Fruit fly (Drosophila melanogaster): Measurements from ENCODE around the gene Ibf2.

Ibf2 gene

DNA sequence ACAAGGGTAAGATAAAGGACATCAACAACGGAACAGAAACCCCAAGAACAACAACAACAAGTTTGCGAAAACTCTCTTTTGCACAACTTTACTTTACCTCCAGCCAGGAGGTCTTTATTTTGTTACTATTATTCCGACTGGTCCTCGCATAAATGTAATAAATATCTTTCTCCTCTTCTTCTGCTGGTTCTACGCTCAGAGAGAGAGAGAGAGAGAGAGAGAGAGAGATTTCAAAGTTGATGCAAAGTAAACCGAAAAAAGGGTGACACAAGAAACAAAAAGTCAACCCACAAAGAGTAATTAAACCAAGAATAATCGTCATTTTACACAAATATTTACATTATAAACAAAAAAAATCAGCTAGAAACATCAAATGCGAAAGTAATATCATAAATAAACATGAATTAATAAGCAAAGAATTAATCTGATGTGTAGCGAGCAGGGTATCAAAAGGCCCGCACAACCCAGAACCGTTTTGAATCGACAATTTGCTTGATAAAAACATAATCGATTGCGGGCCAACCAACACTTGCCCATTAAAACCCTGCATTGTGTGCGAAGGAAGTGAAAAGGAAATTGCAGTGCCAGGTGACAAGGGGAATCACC, 28.2 kb downstream of the Ibf2 start (continued):
- TF ChIP-seq Sox102F (GFP tag; optimal IDR thresholded peaks at IDR 0.05): peak; percentile 60
- TF ChIP-seq CG31627 (GFP tag; optimal IDR thresholded peaks at IDR 0.05): peak; percentile 62
- peak; percentile 13 for TF ChIP-seq CG9139 (GFP tag; optimal IDR thresholded peaks at IDR 0.05)
- peak in 1 of 2 experiments; percentile 8 for TF ChIP-seq ss (GFP tag; optimal IDR thresholded peaks at IDR 0.05)
- peak; percentile 26 for TF ChIP-seq CG8319 (GFP tag; optimal IDR thresholded peaks at IDR 0.05)
- TF ChIP-seq lz (GFP tag; optimal IDR thresholded peaks at IDR 0.05): peak; percentile 48
- peak; percentile 33; the same call in 1 of the 2 replicates for TF ChIP-seq CG15336 (GFP tag; IDR thresholded peaks at IDR 0.05)
- TF ChIP-seq Hr38 (GFP tag; optimal IDR thresholded peaks at IDR 0.05): no peak
- peak; percentile 45 for TF ChIP-seq CG10669 (GFP tag; optimal IDR thresholded peaks at IDR 0.05)
- peak; percentile 42 to 60 for TF ChIP-seq salr (GFP tag; optimal IDR thresholded peaks at IDR 0.05)
- TF ChIP-seq CG10631 (GFP tag; optimal IDR thresholded peaks at IDR 0.05): peak; percentile 50
- peak; percentile 51 for TF ChIP-seq fd59A (GFP tag; optimal IDR thresholded peaks at IDR 0.05)
- peak; percentile 51 for TF ChIP-seq spab (GFP tag; optimal IDR thresholded peaks at IDR 0.05)
- peak; percentile 33 for TF ChIP-seq CG11762 (GFP tag; optimal IDR thresholded peaks at IDR 0.05; ENCODE audit: insufficient read depth)
- TF ChIP-seq acj6 (GFP tag; optimal IDR thresholded peaks at IDR 0.05): peak; percentile 68
- peak; percentile 35 for TF ChIP-seq fkh (GFP tag; optimal IDR thresholded peaks at IDR 0.05)
- TF ChIP-seq Smox (GFP tag; optimal IDR thresholded peaks at IDR 0.05): peak; percentile 50
- peak; percentile 59 for TF ChIP-seq pdm3 (GFP tag; optimal IDR thresholded peaks at IDR 0.05)
- TF ChIP-seq CG7368 (GFP tag; optimal IDR thresholded peaks at IDR 0.05): peak; percentile 50
- peak; percentile 40; the same call in 1 of the 2 replicates for TF ChIP-seq Gug (GFP tag; IDR thresholded peaks at IDR 0.05)
- TF ChIP-seq dsx (GFP tag; optimal IDR thresholded peaks at IDR 0.05; ENCODE audit: poor library complexity, severe bottlenecking): peak; percentile 45
- peak; percentile 37 for TF ChIP-seq CG32006 (GFP tag; optimal IDR thresholded peaks at IDR 0.05)
- TF ChIP-seq CG3919 (GFP tag; optimal IDR thresholded peaks at IDR 0.05): peak; percentile 67

DNA sequence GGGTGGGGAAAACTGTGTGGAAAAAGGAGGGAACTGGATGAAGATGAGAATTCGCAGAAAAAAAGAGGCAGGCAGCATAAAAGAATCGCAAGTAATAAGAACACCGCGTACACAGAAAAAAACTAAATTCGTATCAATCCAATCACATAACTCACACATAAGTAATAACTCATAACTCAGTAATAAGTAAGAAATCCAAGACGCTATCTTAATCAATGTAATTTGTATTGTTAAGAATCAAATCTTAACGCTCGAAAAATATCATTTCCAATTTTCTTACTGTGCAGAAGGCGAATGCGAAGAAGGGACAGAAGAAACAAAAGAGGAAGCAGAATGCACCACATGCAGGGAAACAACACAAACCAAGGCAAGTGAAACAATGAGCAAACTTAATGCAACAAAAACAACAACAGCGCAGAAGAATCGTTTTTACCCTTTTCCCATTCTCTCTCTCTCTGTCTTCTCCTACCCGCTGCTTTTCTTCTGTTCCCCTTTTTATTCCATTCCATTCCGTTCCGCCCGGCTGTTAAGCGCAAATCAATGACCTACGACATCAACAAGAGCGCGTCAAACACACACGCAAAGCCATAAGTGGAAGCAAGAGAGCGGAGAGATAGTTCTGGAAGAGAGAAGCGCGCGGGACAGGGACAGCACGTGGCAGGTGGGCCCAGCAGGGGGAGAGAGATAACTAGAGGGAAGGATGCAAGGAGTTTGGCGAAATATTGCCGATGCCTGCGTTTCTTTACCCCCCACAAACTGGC, 29.0 kb downstream of the Ibf2 start:
- TF ChIP-seq Smox (GFP tag; optimal IDR thresholded peaks at IDR 0.05): peak; percentile 99
- peak; percentile 98 for TF ChIP-seq Ets21C (GFP tag; optimal IDR thresholded peaks at IDR 0.05)
- peak; percentile 99 for TF ChIP-seq achi (GFP tag; optimal IDR thresholded peaks at IDR 0.05)
- TF ChIP-seq CG10669 (GFP tag; optimal IDR thresholded peaks at IDR 0.05): peak; percentile 100
- TF ChIP-seq Hr38 (GFP tag; optimal IDR thresholded peaks at IDR 0.05): no peak
- peak; percentile 99 for TF ChIP-seq fd59A (GFP tag; optimal IDR thresholded peaks at IDR 0.05)
- TF ChIP-seq salr (GFP tag; optimal IDR thresholded peaks at IDR 0.05): peak; percentile 99
- TF ChIP-seq CG11762 (GFP tag; optimal IDR thresholded peaks at IDR 0.05; ENCODE audit: insufficient read depth): peak; percentile 98
- peak; percentile 99 for TF ChIP-seq dsx (GFP tag; optimal IDR thresholded peaks at IDR 0.05; ENCODE audit: poor library complexity, severe bottlenecking)
- peak; percentile 95 for TF ChIP-seq eg (GFP tag; IDR thresholded peaks at IDR 0.05)
- peak; percentile 100 for TF ChIP-seq Ets96B (tag; optimal IDR thresholded peaks at IDR 0.05)
- peak; percentile 96 for TF ChIP-seq CG32006 (GFP tag; optimal IDR thresholded peaks at IDR 0.05)
- TF ChIP-seq CG6276 (GFP tag; optimal IDR thresholded peaks at IDR 0.05): peak; percentile 91
- TF ChIP-seq CG4318 (GFP tag; optimal IDR thresholded peaks at IDR 0.05): peak; percentile 86
- peak; percentile 100 for TF ChIP-seq CG10631 (GFP tag; optimal IDR thresholded peaks at IDR 0.05)
- peak; percentile 99 for TF ChIP-seq ss (GFP tag; optimal IDR thresholded peaks at IDR 0.05)
- peak; percentile 99 for TF ChIP-seq CG8632 (GFP tag; optimal IDR thresholded peaks at IDR 0.05)
- TF ChIP-seq Gug (GFP tag; IDR thresholded peaks at IDR 0.05): peak; percentile 96
- TF ChIP-seq Hr39 (GFP tag; optimal IDR thresholded peaks at IDR 0.05): peak; percentile 99
- peak; percentile 99 for TF ChIP-seq CG7368 (GFP tag; optimal IDR thresholded peaks at IDR 0.05)
- TF ChIP-seq svp (GFP tag): peak; percentile 100
- TF ChIP-seq Blimp-1 (GFP tag; optimal IDR thresholded peaks at IDR 0.05): peak; percentile 95
- TF ChIP-seq Eip93F (GFP tag; optimal IDR thresholded peaks at IDR 0.05): peak; percentile 99
- TF ChIP-seq CG6163 (GFP tag; IDR thresholded peaks at IDR 0.05): peak; percentile 99
- peak; percentile 97 for TF ChIP-seq CG16779 (tag; optimal IDR thresholded peaks at IDR 0.05)
- TF ChIP-seq pdm3 (GFP tag; optimal IDR thresholded peaks at IDR 0.05): peak; percentile 99
- peak; percentile 75 for TF ChIP-seq dac (GFP tag; optimal IDR thresholded peaks at IDR 0.05)
- TF ChIP-seq Met (GFP tag; optimal IDR thresholded peaks at IDR 0.05): peak; percentile 99
- peak; percentile 100 for TF ChIP-seq Eip75B (GFP tag; optimal IDR thresholded peaks at IDR 0.05)
- TF ChIP-seq CG34406 (GFP tag; optimal IDR thresholded peaks at IDR 0.05): peak; percentile 99
- TF ChIP-seq OdsH (GFP tag; optimal IDR thresholded peaks at IDR 0.05): peak; percentile 99
- peak; percentile 99 for TF ChIP-seq CG9139 (GFP tag; optimal IDR thresholded peaks at IDR 0.05)
- TF ChIP-seq Lpt (GFP tag; optimal IDR thresholded peaks at IDR 0.05): peak; percentile 98
- peak; percentile 98 for TF ChIP-seq CG8319 (GFP tag; optimal IDR thresholded peaks at IDR 0.05)
- TF ChIP-seq Sox14 (GFP tag; optimal IDR thresholded peaks at IDR 0.05): peak; percentile 100
- peak; percentile 98 for TF ChIP-seq CG6854 (GFP tag; optimal IDR thresholded peaks at IDR 0.05)
